Fruit fly (Drosophila melanogaster) S2 (cell line): ENCODE data around the gene TwdlW.

Experiments used
- CG8478 ChIP-seq: fragments of >200 bp; optimal IDR thresholded peaks from 2 replicates; lab custom pipeline; 2018
- CTCF ChIP-seq, 2 experiments: fragments of >200 bp; optimal IDR thresholded peaks; 2 replicates each; lab custom pipeline; 2018

Gene TwdlW

DNA sequence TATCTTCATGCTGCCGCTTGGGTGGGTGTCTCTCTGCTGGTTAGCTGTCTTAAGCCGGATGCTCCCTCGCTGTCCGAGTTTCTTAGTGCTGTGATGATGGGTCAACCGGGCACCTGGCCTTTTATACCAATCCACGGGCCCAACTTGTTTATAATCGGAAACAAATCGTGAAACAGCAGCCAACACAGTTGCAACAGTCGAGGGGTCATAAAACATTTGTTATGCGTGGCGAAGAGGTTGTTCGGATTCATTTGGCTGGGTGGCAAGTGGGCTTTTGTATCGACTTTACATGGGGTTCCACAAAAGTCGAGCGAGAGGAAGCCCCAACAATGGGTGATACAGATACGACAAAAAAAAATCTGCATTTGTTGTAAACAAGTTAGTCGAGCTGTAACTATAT lies at the start of gene TwdlW:
TwdlW (minus strand) TSS at position 101 of the 400 bp plus-strand sequence.
- TF ChIP-seq CG8478 (no peak), CTCF (optimal IDR thresholded peaks at IDR 0.05; lab: Kevin White, UChicago) (no peak)

DNA sequence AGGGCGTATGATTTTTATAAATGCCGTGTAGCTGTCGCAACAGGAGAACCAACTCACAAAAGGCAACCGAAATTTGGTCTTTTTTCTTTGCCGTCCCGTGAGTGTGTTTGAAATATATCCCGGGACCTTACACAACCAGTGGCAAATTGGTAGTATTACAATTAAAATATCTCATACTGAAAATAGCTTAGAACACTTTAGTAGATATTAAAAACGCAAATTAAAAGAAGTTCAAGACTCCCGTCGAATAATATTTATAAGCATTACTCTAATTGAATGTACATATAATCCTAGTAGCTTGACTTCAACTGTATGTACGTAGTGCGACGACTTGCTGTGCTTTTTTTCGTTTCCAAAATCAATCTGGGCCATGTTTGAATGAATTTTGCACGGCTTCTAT lies 35.9 kb upstream of the TwdlW start:
- TF ChIP-seq CTCF (optimal IDR thresholded peaks at IDR 0.05; lab: Kevin White, UChicago) (no peak), CG8478 (no peak)

DNA sequence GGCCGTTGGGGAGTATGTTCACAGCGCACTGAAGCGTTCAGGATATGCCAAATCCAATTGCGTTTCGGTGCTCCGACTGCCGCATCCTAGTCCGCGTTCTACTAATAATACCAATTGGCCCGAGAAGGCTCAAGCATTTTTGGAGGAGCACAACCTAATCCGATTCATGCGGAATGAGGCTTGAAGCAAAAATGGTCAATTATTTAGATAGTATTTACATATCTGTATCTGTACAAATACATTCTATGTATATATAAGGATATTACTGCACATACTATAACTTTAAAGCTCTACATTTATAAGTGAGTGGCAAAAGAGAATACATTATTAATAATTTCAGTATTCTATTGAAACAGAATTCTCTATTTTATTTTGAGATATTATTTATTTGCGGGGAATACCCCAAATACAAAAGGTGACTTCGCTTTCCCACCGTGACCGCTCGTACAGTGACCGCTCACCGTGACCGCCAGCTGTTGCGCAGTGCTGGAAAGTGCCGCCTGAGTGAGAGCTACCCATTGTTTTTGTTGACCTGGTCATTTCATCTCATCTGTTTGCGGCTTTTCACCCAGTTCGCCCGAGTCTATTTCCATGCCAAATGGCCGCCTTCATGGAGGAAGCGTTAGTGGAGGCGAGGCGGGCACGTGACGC lies 9.3 kb upstream of the TwdlW start, which contains the start of gene CG5292:
CG5292 (plus strand) TSS at position 486 of the 651 bp plus-strand sequence.
- TF ChIP-seq CTCF (optimal IDR thresholded peaks at IDR 0.05; lab: Kevin White, UChicago), result peak in 1 of 2 experiments; percentile 24
- TF ChIP-seq CG8478, result no peak

DNA sequence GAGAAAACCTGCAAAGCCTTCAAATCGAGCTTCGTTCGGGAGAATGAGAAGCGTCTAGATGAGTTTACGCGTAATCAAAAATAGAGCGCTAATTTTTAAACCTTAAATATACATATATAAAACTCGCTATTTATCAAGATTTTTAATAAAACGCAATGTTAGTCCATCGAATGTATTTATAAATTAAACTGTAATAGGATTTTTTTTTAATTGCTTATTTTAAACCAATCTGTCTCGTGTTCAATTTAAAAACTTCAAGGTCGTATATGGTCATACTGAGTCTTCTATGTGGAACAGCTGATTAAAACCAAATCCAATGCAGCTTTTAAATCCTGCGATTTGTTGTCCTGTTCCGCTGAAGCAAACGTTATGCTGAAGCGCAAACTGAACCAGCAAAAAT lies 8.1 kb upstream of the TwdlW start, which contains the start of gene Smug:
Smug (plus strand) TSS at position 301 of the 400 bp plus-strand sequence.
- TF ChIP-seq CTCF (optimal IDR thresholded peaks at IDR 0.05; lab: Kevin White, UChicago) (no peak), CG8478 (no peak)

DNA sequence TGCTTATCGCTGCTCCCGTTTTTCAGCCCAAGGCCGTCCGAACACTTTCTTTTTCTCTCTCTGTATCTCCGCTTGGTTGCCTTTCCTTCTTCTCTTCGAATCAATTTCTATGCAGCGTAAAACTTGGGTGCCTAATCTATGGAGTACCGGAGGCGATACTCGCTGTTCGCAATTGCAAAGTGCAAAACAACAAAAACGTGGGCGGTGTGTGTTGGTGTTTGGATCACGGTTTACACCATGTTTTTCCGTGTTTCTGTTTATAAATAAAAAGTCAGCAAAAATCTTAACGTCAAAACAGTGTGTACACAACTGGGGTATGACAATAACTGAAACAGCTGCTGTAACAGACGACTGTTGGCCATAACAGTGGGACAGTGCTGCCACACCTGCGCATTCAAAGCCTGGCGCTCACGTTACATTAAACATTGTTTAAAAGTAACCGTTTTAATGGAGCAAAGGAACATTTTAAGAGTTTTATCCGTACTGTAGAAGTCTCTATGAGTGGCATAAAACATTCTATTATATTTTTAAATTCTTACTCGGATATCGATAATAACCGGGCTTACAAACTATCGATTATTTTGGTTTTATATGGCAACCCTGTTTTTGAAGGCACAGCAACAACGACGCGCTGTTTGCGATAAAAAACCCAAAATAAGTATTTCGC lies 7.0 kb upstream of the TwdlW start, which contains the start of the genes m-cup and Det:
m-cup (minus strand) TSS at position 333 of the 667 bp plus-strand sequence.
Det (plus strand) TSS at position 588 of the 667 bp plus-strand sequence.
- TF ChIP-seq CTCF (optimal IDR thresholded peaks at IDR 0.05; lab: Kevin White, UChicago) (no peak), CG8478 (no peak)

DNA sequence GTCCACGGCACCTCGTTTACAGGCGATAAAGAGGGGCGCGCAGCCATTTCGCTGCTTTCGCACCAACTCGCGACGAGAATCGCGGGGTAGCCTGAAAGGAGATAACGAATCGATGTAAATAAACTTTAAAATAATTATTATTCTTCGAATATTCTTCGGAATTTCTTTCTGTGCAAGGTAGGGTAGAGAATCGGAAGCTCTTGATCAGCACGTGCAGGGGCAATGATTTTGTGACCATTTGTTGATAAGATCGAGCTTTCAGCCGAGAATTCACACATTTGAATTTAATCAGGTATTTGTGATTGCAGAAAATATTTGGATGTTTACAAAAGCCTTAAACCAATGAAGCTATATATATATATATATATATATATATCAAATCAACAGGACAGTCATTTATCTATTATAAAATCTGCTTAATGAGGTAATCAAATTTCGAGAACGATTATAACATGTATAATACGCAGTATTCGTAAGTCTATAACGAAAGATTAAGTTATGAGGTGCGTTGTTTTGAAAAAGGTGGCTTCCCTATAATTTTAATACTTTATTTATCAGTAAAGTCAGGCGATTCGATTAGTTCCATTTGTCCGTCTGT lies 5.5 kb upstream of the TwdlW start:
- no peak for TF ChIP-seq CG8478
- TF ChIP-seq CTCF (optimal IDR thresholded peaks at IDR 0.05; lab: Kevin White, UChicago), result no peak

DNA sequence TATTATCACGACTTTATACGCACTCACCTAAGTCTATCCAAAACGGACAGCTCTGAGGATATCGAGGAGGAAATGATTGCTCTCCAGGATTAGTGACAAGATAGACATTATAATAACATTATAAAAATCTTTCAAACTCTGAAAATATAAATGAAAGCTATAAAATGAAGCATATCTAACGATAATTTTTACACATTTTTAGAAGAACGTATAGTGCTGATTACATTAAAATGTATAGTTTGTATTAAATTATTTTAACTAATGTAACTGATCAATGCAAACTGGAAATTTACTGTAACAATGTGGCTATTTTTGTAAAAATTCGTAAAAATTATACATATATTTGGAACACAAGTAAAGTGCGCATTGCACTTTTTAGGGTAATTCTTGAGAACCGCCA lies 3.5 kb downstream of the TwdlW start, which contains the start of gene CG5265:
CG5265 (plus strand) TSS at position 301 of the 400 bp plus-strand sequence.
- TF ChIP-seq CTCF (optimal IDR thresholded peaks at IDR 0.05; lab: Kevin White, UChicago), result no peak
- TF ChIP-seq CG8478, result no peak

DNA sequence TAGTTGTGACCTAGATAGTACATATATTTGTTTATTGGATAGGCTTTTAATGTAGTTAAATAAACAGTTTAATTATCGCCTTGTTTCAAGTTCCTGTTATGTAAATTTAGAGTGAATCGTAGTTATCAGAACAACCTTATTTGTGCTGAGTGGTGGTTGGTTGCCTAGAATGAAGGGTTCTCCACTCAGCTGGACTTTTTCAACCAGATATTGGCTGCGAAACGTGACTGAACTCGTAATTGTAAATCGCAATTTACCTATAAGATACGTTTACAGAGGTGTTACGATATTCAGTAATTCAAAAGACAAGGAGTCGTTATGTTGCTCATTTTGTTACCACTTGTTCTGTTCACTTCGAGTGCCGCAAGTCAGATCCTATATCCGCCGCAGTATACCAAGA lies 4.6 kb downstream of the TwdlW start, which contains the start of gene CG5255:
CG5255 (plus strand) TSS at position 301 of the 400 bp plus-strand sequence.
- TF ChIP-seq CTCF (optimal IDR thresholded peaks at IDR 0.05; lab: Kevin White, UChicago) (no peak), CG8478 (no peak)

DNA sequence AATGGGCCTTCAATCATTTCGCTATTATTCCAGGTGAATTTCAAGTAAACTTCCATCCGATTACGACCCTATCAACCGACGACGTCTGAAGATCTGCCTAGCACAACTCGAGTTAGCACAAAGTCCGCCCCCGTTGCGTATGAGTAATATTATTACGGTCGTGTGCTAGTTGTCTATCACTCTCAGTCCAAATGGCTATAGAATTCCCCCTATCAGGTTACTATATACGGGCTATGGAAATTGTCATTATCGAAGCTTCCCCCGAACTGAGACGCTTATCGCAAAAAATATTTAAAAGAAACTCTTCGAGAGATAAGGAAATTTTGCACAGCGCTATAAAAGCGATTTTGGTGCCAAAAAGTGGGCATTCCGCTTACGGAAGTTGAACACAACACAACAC lies 6.5 kb downstream of the TwdlW start, which contains the start of gene CG5246:
CG5246 (plus strand) TSS at position 365 of the 400 bp plus-strand sequence.
- TF ChIP-seq CTCF (optimal IDR thresholded peaks at IDR 0.05; lab: Kevin White, UChicago) (no peak), CG8478 (no peak)

DNA sequence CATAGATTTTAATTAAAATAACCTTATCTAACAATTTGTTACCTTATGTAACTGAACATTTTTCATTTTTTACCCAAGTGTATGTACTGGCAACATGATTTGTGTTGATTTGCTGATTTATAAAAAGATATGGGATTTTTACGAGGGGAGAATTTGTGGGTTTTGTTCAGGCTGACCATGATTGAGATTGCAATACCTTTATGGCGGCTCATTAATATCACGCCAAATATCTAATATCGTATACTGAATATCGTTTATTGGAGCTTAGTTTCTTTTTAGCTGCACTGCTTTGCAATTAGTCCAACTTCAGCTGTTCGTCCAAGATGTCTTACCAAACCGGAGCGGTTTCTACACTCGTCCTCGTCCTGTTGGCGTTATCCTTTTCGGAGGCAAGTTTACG lies 8.3 kb downstream of the TwdlW start, which contains the start of gene CG31267:
CG31267 (plus strand) TSS at position 301 of the 400 bp plus-strand sequence.
- TF ChIP-seq CG8478 (no peak), CTCF (optimal IDR thresholded peaks at IDR 0.05; lab: Kevin White, UChicago) (no peak)

DNA sequence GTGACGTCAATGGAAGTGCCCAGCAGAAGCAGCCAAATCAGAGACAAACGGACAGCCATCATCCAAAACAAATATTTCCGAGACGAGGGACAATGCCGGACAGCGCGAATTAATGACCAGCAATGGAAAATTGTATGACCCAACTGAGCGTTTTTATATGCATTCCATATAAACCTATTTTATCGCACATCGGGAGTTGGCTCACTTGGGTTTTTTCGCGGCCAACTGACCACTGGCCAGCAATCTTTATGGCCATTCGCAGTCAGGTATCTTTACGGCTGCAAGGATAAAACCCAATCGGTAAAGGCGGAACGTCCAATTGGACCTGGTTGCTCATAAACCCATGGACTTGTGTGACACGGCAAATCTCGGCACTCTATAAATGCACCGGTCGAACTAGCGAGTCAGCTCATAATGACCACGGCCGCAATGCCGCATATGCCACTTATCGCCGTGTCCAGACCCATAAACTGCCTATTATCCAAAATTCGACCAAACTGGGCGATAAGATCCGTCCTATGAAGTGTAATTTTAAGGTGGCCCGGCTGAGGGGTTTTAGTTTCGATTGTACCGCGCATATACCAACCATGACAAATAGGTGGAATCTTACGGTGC lies 10.0 kb downstream of the TwdlW start, which contains the start of the genes CG4053 and CG31266:
CG4053 (minus strand) TSS at position 101 of the 615 bp plus-strand sequence.
CG31266 (plus strand) TSS at position 565 of the 615 bp plus-strand sequence.
- TF ChIP-seq CTCF (optimal IDR thresholded peaks at IDR 0.05; lab: Kevin White, UChicago) (no peak), CG8478 (no peak)

DNA sequence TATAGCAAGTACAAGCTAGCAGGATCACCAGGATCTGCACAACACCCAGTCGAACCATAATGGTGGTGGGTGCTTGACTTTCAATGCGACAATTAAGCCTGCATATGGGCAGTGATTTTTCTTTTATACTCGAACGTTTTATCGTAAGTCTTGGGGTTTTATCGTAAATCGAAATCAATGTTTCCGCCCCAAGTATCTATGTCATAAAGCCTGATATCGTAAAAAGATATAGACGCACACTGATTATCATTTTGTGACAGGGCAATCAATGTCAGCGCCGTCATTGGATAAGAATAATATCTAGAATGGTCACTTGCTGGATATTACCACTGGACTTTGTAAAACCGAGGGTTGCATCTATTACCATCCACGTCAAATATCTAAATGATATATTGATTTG lies 11.9 kb downstream of the TwdlW start, which contains the start of gene CG17475:
CG17475 (minus strand) TSS at position 101 of the 400 bp plus-strand sequence.
- TF ChIP-seq CG8478 (no peak), CTCF (optimal IDR thresholded peaks at IDR 0.05; lab: Kevin White, UChicago) (no peak)

DNA sequence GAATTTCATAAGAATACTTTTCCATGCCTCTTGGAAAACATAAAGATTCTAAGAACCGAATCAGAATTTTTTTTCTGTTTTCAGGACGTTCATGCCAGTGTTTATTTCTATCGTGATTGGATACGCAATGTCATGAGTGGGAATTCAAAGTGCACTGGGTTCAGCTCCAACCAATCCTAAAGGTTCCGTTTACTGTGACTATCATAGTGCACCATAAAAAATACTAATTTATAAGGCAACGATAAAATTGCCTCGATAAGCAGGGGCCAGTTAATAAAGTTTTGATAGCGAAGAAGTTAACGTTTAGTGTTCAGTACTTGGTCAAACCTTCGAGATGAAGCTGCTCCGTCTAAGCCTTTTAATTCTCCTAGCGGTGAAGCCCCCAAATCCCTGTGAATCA lies 14.3 kb downstream of the TwdlW start, which contains the start of gene CG31265:
CG31265 (plus strand) TSS at position 301 of the 400 bp plus-strand sequence.
- TF ChIP-seq CTCF (optimal IDR thresholded peaks at IDR 0.05; lab: Kevin White, UChicago) (no peak), CG8478 (no peak)

DNA sequence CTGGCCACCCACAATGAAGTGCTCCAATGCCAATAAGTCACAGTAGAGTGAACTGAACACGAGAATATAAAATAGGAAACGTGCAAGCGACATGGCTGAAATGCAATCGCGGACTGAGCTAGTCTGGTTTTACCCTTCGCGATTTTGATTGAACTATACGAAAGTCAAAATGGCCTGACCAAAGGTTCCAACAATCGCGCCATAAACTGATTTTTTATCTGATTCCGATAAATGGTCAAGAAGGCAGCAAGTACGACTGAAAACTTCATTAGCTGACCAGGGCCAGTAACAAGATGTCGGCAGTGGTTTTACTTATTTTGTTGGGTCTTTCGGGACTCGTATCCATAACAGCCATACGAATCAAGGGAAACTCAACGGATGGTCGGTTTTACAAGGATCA lies 15.4 kb downstream of the TwdlW start, which contains the start of the genes CG17477 and CG31269:
CG17477 (minus strand) TSS at position 101 of the 400 bp plus-strand sequence.
CG31269 (plus strand) TSS at position 289 of the 400 bp plus-strand sequence.
- TF ChIP-seq CG8478 (no peak), CTCF (optimal IDR thresholded peaks at IDR 0.05; lab: Kevin White, UChicago) (no peak)
